Worm (Caenorhabditis elegans) whole organism, L4/young adult: ENCODE data around the gene F25E5.2.

Experiments used
- W03F9.2 ChIP-seq: fragments of 150-350 bp; optimal IDR thresholded peaks from 2 replicates; lab custom pipeline; 2014; ENCODE audit warnings: missing biosample characterization, missing genetic modification characterization
- dao-5 ChIP-seq: sonication (generic microtip); optimal IDR thresholded peaks from 2 replicates; lab custom pipeline; 2016; ENCODE audit warnings: missing genotype, missing genetic modification characterization, moderate library complexity, missing compliant biosample characterization
- him-1 ChIP-seq: sonication (generic microtip); optimal IDR thresholded peaks from 2 replicates; lab custom pipeline; 2016; ENCODE audit warnings: missing genotype, missing genetic modification reagents, missing genetic modification characterization, missing compliant biosample characterization

ce11 chrV:7485000-7485399, 29.9 kb downstream of the F25E5.2 start, which contains the start of gene srbc-8:
- no peak for TF ChIP-seq W03F9.2 (tag; lab: Kevin White, UChicago)
- TF ChIP-seq dao-5, result no peak
- TF ChIP-seq him-1 (tag; lab: Kevin White, UChicago), result no peak
